Fruit fly (Drosophila melanogaster): ENCODE data around the gene CG3349.

dm6 chr3L:14992025-14992424, 12.6 kb downstream of the CG3349 start, which contains the start of gene Zip71B:
- TF ChIP-seq Clk (GFP tag; optimal IDR thresholded peaks at IDR 0.05) (no peak), CG33017 (tag; optimal IDR thresholded peaks at IDR 0.05) (no peak)

Data from whole organism, adult.